Worm (Caenorhabditis elegans) whole organism, L2 larva: ENCODE measurements around the gene B0273.1.
A peak's percentile ranks its signal among the peaks of the same experiment; 100 is the strongest.

ENCODE experiments used
- C34F6.9 ChIP-seq: fragments of 150-350 bp; optimal IDR thresholded peaks from 2 replicates; lab custom pipeline; 2014; ENCODE audit warnings: missing biosample characterization, missing genetic modification characterization
- F13H6.1 ChIP-seq: sonication (generic microtip); optimal IDR thresholded peaks from 2 replicates; lab custom pipeline; 2016; ENCODE audit warnings: missing genetic modification characterization, missing compliant biosample characterization
- ZK546.5 ChIP-seq: sonication (generic microtip); optimal IDR thresholded peaks from 2 replicates; lab custom pipeline; 2017; ENCODE audit warnings: missing biosample characterization, missing genetic modification characterization
- aly-2 ChIP-seq: fragments of 150-350 bp; optimal IDR thresholded peaks from 2 replicates; lab custom pipeline; 2014; ENCODE audit warnings: missing biosample characterization, missing genetic modification characterization
- ama-1 ChIP-seq: fragments of 150-350 bp; optimal IDR thresholded peaks from 2 replicates; lab custom pipeline; 2018; ENCODE audit warnings: inconsistent platforms
- blmp-1 ChIP-seq: sonication (generic microtip); optimal IDR thresholded peaks from 2 replicates; lab custom pipeline; 2017; ENCODE audit warnings: missing genetic modification characterization, mild to moderate bottlenecking, missing compliant biosample characterization, antibody characterized with exemption, moderate library complexity; ENCODE audit not compliant: insufficient read depth
- ceh-16 ChIP-seq: fragments of 150-350 bp; optimal IDR thresholded peaks from 2 replicates; lab custom pipeline; 2014; ENCODE audit warnings: missing biosample characterization, missing genetic modification characterization
- elt-1 ChIP-seq: fragments of 150-350 bp; optimal IDR thresholded peaks from 2 replicates; lab custom pipeline; 2014; ENCODE audit warnings: missing biosample characterization, missing genetic modification characterization
- elt-3 ChIP-seq: sonication (generic microtip); optimal IDR thresholded peaks from 2 replicates; lab custom pipeline; 2017; ENCODE audit warnings: missing biosample characterization, missing genetic modification characterization
- gmeb-1 ChIP-seq: fragments of 150-350 bp; optimal IDR thresholded peaks from 2 replicates; lab custom pipeline; 2014; ENCODE audit warnings: missing biosample characterization, missing genetic modification characterization
- lin-11 ChIP-seq: fragments of 150-350 bp; sonication (generic microtip); optimal IDR thresholded peaks from 2 replicates; lab custom pipeline; 2014; ENCODE audit warnings: missing biosample characterization, missing genetic modification characterization, inconsistent platforms, mixed read lengths
- lin-13 ChIP-seq: fragments of 150-350 bp; optimal IDR thresholded peaks from 2 replicates; lab custom pipeline; 2014; ENCODE audit warnings: missing biosample characterization, missing genetic modification reagents, missing genetic modification characterization
- lin-39 ChIP-seq: fragments of 150-350 bp; optimal IDR thresholded peaks from 2 replicates; lab custom pipeline; 2014; ENCODE audit warnings: missing biosample characterization, missing genetic modification reagents, missing genetic modification characterization
- lsy-2 ChIP-seq, 2 experiments: fragments of 150-350 bp in 1 of 2; sonication (generic microtip) in 1 of 2; optimal IDR thresholded peaks; 2 replicates each; lab custom pipeline; 2014 to 2017; ENCODE audit warnings: missing biosample characterization in 2 of 2, missing genetic modification characterization in 2 of 2
- mab-5 ChIP-seq: fragments of 150-350 bp; optimal IDR thresholded peaks from 2 replicates; lab custom pipeline; 2014; ENCODE audit warnings: missing biosample characterization, missing genetic modification characterization
- mdl-1 ChIP-seq, 2 experiments: fragments of 150-350 bp in 1 of 2; sonication (generic microtip) in 1 of 2; optimal IDR thresholded peaks; 2 replicates each; lab custom pipeline; 2017; ENCODE audit warnings: missing biosample characterization in 2 of 2, missing genetic modification characterization in 2 of 2
- nhr-11 ChIP-seq: fragments of 150-350 bp; optimal IDR thresholded peaks from 2 replicates; lab custom pipeline; 2014; ENCODE audit warnings: missing biosample characterization, missing genetic modification characterization
- nhr-21 ChIP-seq: fragments of 150-350 bp; optimal IDR thresholded peaks from 2 replicates; lab custom pipeline; 2014; ENCODE audit warnings: missing biosample characterization, missing genetic modification characterization
- nhr-25 ChIP-seq: fragments of 150-350 bp; sonication (generic microtip); optimal IDR thresholded peaks from 3 replicates; lab custom pipeline; 2014; ENCODE audit warnings: missing biosample characterization, missing genetic modification characterization
- nhr-6 ChIP-seq: fragments of 150-350 bp; optimal IDR thresholded peaks from 2 replicates; lab custom pipeline; 2014; ENCODE audit warnings: missing biosample characterization, missing genetic modification characterization
- peb-1 ChIP-seq: fragments of 150-350 bp; optimal IDR thresholded peaks from 2 replicates; lab custom pipeline; 2014; ENCODE audit warnings: missing biosample characterization, missing genetic modification characterization
- sem-4 ChIP-seq: fragments of 150-350 bp; optimal IDR thresholded peaks from 2 replicates; lab custom pipeline; 2014; ENCODE audit warnings: missing biosample characterization, missing genetic modification reagents, missing genetic modification characterization
- skn-1 ChIP-seq: sonication (generic microtip); optimal IDR thresholded peaks from 2 replicates; lab custom pipeline; 2017; ENCODE audit warnings: missing biosample characterization, missing genetic modification characterization
- sma-9 ChIP-seq, 2 experiments: fragments of 150-350 bp in 1 of 2; sonication (generic microtip) in 1 of 2; optimal IDR thresholded peaks; 2 replicates each; lab custom pipeline; 2014 to 2016; ENCODE audit warnings: missing genetic modification characterization in 2 of 2, mild to moderate bottlenecking in 1 of 2, missing biosample characterization in 1 of 2, missing compliant biosample characterization in 1 of 2, missing genetic modification reagents in 1 of 2, moderate library complexity in 1 of 2
- snpc-4 ChIP-seq: fragments of 150-350 bp; optimal IDR thresholded peaks from 2 replicates; lab custom pipeline; 2014; ENCODE audit warnings: missing biosample characterization, missing genetic modification characterization
- unc-39 ChIP-seq: fragments of 150-350 bp; optimal IDR thresholded peaks from 2 replicates; lab custom pipeline; 2014; ENCODE audit warnings: missing biosample characterization, missing genetic modification characterization
- unc-55 ChIP-seq: fragments of 150-350 bp; sonication (generic microtip); optimal IDR thresholded peaks from 3 replicates; lab custom pipeline; 2014; ENCODE audit warnings: missing biosample characterization, missing genetic modification reagents, missing genetic modification characterization
- unc-62 ChIP-seq: fragments of 150-350 bp; optimal IDR thresholded peaks from 2 replicates; lab custom pipeline; 2014; ENCODE audit warnings: missing biosample characterization, missing genetic modification reagents, missing genetic modification characterization
- zag-1 ChIP-seq: fragments of 150-350 bp; optimal IDR thresholded peaks from 2 replicates; lab custom pipeline; 2014; ENCODE audit warnings: missing biosample characterization, missing genetic modification characterization
- ztf-1 ChIP-seq: fragments of 200-800 bp; sonication (Bioruptor generic); conservative IDR thresholded peaks from 2 replicates; pipeline ENCODE4 v1.3.6; 2022; ENCODE audit warnings: missing genetic modification characterization, missing compliant biosample characterization
- ztf-11 ChIP-seq: sonication (generic microtip); optimal IDR thresholded peaks from 2 replicates; lab custom pipeline; 2017; ENCODE audit warnings: missing biosample characterization, missing genetic modification characterization
- ztf-4 ChIP-seq: fragments of 150-350 bp; optimal IDR thresholded peaks from 2 replicates; lab custom pipeline; 2014; ENCODE audit warnings: missing biosample characterization, missing genetic modification characterization

B0273.1 gene

DNA sequence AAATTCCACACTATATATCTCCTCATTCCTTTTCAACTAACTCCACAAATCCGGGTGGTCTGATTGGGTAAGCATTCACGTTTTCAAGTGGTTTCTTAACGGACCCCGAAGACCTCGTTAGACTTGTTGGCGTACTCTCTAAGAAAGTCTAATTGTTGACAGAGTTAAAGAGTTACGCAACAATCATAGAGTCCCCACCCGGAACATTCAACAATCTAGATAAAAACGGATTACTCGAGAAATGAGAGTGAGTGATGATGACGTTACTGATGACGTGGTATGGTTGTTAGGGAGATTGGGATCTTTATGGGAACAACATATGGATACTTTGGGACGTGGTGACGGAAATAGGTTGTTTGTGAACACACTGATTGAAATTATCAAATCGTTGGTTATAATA is 8.8 kb downstream of the B0273.1 start:
- no peak for TF ChIP-seq elt-3
- no peak for TF ChIP-seq nhr-21 (tag; lab: Kevin White, UChicago)
- TF ChIP-seq C34F6.9 (tag; lab: Kevin White, UChicago): no peak
- TF ChIP-seq peb-1 (tag; lab: Kevin White, UChicago): no peak
- TF ChIP-seq ztf-11 (tag; lab: Kevin White, UChicago): no peak
- TF ChIP-seq unc-62: no peak
- no peak for TF ChIP-seq lin-11 (tag; lab: Kevin White, UChicago)
- TF ChIP-seq nhr-25: no peak
- no peak for TF ChIP-seq mdl-1 (tag; optimal IDR thresholded peaks at IDR 0.05; lab: Kevin White, UChicago)
- no peak for TF ChIP-seq unc-55 (GFP tag; lab: Kevin White, UChicago)
- TF ChIP-seq sem-4: no peak
- no peak for TF ChIP-seq ztf-4
- no peak for TF ChIP-seq lin-13 (GFP tag; lab: Kevin White, UChicago)
- TF ChIP-seq unc-39 (tag; lab: Kevin White, UChicago): no peak

DNA sequence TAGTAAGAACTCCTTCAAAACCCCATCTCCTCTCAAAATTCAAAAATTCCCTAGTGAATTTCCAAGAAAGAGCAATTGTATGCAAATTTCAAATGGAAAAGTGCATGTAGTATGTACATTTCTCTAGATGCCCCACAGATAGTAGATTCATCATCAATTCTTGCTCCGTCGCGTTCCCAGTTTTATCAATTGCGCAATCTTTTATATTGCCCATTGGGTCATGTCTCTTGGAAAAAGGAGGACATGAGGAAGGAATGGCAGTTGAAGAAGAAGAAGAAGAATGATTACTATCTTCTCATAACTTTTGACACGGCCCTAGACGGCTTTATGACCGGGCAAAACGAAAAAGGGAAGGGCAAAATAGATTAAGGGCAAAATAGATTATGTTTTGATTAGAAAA is 12.8 kb downstream of the B0273.1 start:
- TF ChIP-seq aly-2 (tag; lab: Kevin White, UChicago): no peak
- TF ChIP-seq elt-1 (tag; lab: Kevin White, UChicago): peak; percentile 20
- no peak for TF ChIP-seq F13H6.1 (tag; lab: Kevin White, UChicago)
- peak; percentile 71 for TF ChIP-seq mab-5
- no peak for TF ChIP-seq nhr-21 (tag; lab: Kevin White, UChicago)
- TF ChIP-seq sma-9 (GFP tag; optimal IDR thresholded peaks at IDR 0.05; lab: Kevin White, UChicago): peak; percentile 7
- TF ChIP-seq sma-9 (tag; optimal IDR thresholded peaks at IDR 0.05; lab: Kevin White, UChicago): no peak
- peak; percentile 12 for TF ChIP-seq zag-1 (tag; lab: Kevin White, UChicago)
- TF ChIP-seq blmp-1 (tag; lab: Kevin White, UChicago): no peak

DNA sequence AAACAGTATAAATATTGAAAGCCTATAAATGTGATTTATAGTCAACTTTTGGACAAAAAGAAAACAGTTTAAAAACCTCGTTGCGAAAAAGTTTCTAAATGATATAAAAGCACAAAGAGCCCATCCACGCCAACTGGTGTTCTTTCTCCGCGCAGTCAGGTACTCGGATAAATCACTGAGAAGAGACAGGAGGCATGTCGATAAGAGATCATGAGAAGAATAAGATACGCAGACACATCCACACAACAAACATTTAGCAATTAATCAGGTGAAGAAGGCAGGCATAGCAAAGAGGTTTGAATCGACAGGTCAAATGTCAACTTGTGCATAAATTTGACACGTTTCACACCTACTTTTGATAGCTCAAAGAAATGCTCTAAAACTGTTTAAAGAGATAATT is 14.0 kb downstream of the B0273.1 start:
- peak; percentile 4 for TF ChIP-seq C34F6.9 (tag; lab: Kevin White, UChicago)
- no peak for TF ChIP-seq snpc-4 (tag; lab: Kevin White, UChicago)

DNA sequence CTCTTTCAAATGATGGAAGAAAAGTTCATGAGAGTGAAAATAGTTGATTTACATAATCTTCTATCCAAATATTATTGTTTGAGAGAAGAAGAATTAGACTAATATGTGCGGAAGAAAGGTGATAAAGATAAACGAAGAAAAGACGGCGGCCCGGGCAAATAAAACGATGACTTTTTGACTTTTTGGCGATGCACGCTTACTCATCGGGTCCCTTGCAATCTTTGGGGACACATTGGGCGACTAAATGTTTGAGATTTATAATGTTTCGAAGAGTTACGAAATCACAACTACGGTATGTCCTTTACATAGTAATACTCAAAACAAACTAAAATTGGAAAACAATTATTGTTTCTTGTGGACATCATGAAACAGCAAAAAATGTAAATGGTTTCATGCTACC is 21.0 kb downstream of the B0273.1 start:
- TF ChIP-seq gmeb-1 (tag; lab: Kevin White, UChicago): no peak
- no peak for TF ChIP-seq lin-39 (tag; lab: Kevin White, UChicago)
- TF ChIP-seq nhr-11: no peak
- TF ChIP-seq nhr-6 (tag; lab: Kevin White, UChicago): no peak
- TF ChIP-seq ZK546.5 (tag; lab: Kevin White, UChicago): no peak
- no peak for TF ChIP-seq sem-4
- TF ChIP-seq ama-1: no peak
- TF ChIP-seq unc-55 (GFP tag; lab: Kevin White, UChicago): no peak
- no peak for TF ChIP-seq skn-1 (tag; lab: Kevin White, UChicago)
- no peak for TF ChIP-seq lsy-2 (tag; optimal IDR thresholded peaks at IDR 0.05; lab: Kevin White, UChicago)
- no peak for TF ChIP-seq blmp-1 (tag; lab: Kevin White, UChicago)
- TF ChIP-seq zag-1 (tag; lab: Kevin White, UChicago): no peak
- TF ChIP-seq ztf-1 (GFP tag; lab: Robert Waterston, UW): no peak
- TF ChIP-seq mdl-1 (tag; optimal IDR thresholded peaks at IDR 0.05; lab: Kevin White, UChicago): no peak
- TF ChIP-seq ceh-16 (tag; lab: Kevin White, UChicago): no peak
- TF ChIP-seq ztf-4: no peak
- no peak for TF ChIP-seq nhr-25
- no peak for TF ChIP-seq unc-39 (tag; lab: Kevin White, UChicago)
- no peak for TF ChIP-seq aly-2 (tag; lab: Kevin White, UChicago)

DNA sequence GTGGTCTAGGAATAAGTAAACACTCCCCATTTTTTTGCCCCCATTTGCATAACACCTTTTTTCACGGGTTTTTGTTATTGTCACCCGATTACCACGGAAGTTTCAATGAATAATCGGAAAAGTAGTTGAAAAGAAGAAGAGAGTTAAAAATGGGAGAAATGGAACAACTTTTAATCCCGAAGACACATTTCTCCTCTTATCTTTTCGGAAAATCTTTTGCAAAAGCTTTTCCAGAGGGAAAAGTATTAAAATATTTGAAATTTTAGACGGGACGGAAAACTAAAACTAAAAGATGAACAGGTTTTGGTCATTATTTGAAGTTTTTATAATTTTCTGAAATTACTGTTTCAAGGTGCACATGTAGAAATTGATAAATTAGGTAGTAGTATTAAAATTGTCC is 25.3 kb downstream of the B0273.1 start:
- TF ChIP-seq elt-3 (no peak), unc-55 (GFP tag; lab: Kevin White, UChicago) (peak; percentile 93), mab-5 (peak; percentile 76)
